Worm (Caenorhabditis elegans) whole organism, late embryonic: Measurements from ENCODE around the gene F58B4.7.
A peak's percentile ranks its signal among the peaks of the same experiment; 100 is the strongest.

Experiments
- C08G9.2 ChIP-seq: sonication (generic microtip); optimal IDR thresholded peaks from 2 replicates; lab custom pipeline; 2016; ENCODE audit warnings: mild to moderate bottlenecking, missing genetic modification characterization, moderate library complexity, missing compliant biosample characterization
- C38D4.7 ChIP-seq: fragments of 200-800 bp; sonication (Bioruptor generic); optimal IDR thresholded peaks from 2 replicates; lab custom pipeline; 2018; ENCODE audit warnings: mild to moderate bottlenecking, missing genetic modification characterization, moderate library complexity, missing compliant biosample characterization
- F13H6.1 ChIP-seq: sonication (generic microtip); optimal IDR thresholded peaks from 2 replicates; lab custom pipeline; 2016; ENCODE audit warnings: missing genetic modification characterization, missing compliant biosample characterization
- K02D7.2 ChIP-seq: sonication (generic microtip); optimal IDR thresholded peaks from 2 replicates; lab custom pipeline; 2017; ENCODE audit warnings: mild to moderate bottlenecking, missing genetic modification characterization, missing compliant biosample characterization
- K09A11.1 ChIP-seq: sonication (generic microtip); optimal IDR thresholded peaks from 2 replicates; lab custom pipeline; 2017; ENCODE audit warnings: antibody characterized with exemption, mild to moderate bottlenecking, missing genetic modification characterization, missing compliant biosample characterization; ENCODE audit not compliant: insufficient read depth
- T23F11.4 ChIP-seq: fragments of 200-800 bp; sonication (Bioruptor generic); optimal IDR thresholded peaks from 2 replicates; lab custom pipeline; 2018; ENCODE audit warnings: mild to moderate bottlenecking, missing genetic modification characterization, missing compliant biosample characterization
- ahr-1 ChIP-seq: sonication (generic microtip); optimal IDR thresholded peaks from 2 replicates; lab custom pipeline; 2016; ENCODE audit warnings: missing genetic modification characterization, missing compliant biosample characterization
- ceh-14 ChIP-seq: sonication (generic microtip); optimal IDR thresholded peaks from 2 replicates; lab custom pipeline; 2016; ENCODE audit warnings: missing genotype, missing genetic modification characterization, missing compliant biosample characterization
- ceh-18 ChIP-seq: sonication (generic microtip); optimal IDR thresholded peaks from 2 replicates; lab custom pipeline; 2016; ENCODE audit warnings: missing genetic modification characterization, missing compliant biosample characterization
- ceh-19 ChIP-seq: fragments of 200-800 bp; sonication (Bioruptor generic); optimal IDR thresholded peaks from 2 replicates; lab custom pipeline; 2018; ENCODE audit warnings: mild to moderate bottlenecking, missing genetic modification characterization, missing compliant biosample characterization
- ceh-22 ChIP-seq: sonication (generic microtip); optimal IDR thresholded peaks from 2 replicates; lab custom pipeline; 2017; ENCODE audit warnings: missing biosample characterization, missing genetic modification characterization
- ceh-31 ChIP-seq: sonication (generic microtip); optimal IDR thresholded peaks from 2 replicates; lab custom pipeline; 2016; ENCODE audit warnings: missing genetic modification characterization, missing compliant biosample characterization
- ceh-48 ChIP-seq: sonication (generic microtip); optimal IDR thresholded peaks from 2 replicates; lab custom pipeline; 2016; ENCODE audit warnings: missing genetic modification characterization, inconsistent platforms, missing compliant biosample characterization
- che-1 ChIP-seq: sonication (generic microtip); optimal IDR thresholded peaks from 2 replicates; lab custom pipeline; 2016; ENCODE audit warnings: mild to moderate bottlenecking, missing genetic modification characterization, missing compliant biosample characterization
- dmd-4 ChIP-seq: sonication (generic microtip); optimal IDR thresholded peaks from 2 replicates; lab custom pipeline; 2016; ENCODE audit warnings: borderline replicate concordance, missing genetic modification characterization, missing compliant biosample characterization
- dve-1 ChIP-seq: sonication (generic microtip); optimal IDR thresholded peaks from 2 replicates; lab custom pipeline; 2017; ENCODE audit warnings: antibody characterized with exemption, mild to moderate bottlenecking, missing genetic modification characterization, missing compliant biosample characterization
- eyg-1 ChIP-seq: sonication (generic microtip); optimal IDR thresholded peaks from 2 replicates; lab custom pipeline; 2016; ENCODE audit warnings: missing genotype, missing genetic modification characterization, missing compliant biosample characterization
- fax-1 ChIP-seq: sonication (generic microtip); optimal IDR thresholded peaks from 2 replicates; lab custom pipeline; 2016; ENCODE audit warnings: missing genotype, missing genetic modification characterization, missing compliant biosample characterization
- fkh-10 ChIP-seq: fragments of 150-350 bp; optimal IDR thresholded peaks from 2 replicates; lab custom pipeline; 2014; ENCODE audit warnings: missing biosample characterization, missing genetic modification reagents, missing genetic modification characterization
- hlh-13 ChIP-seq: fragments of 200-800 bp; sonication (Bioruptor generic); optimal IDR thresholded peaks from 2 replicates; lab custom pipeline; 2018; ENCODE audit warnings: mild to moderate bottlenecking, missing genetic modification characterization, missing compliant biosample characterization
- hlh-15 ChIP-seq: sonication (generic microtip); optimal IDR thresholded peaks from 2 replicates; lab custom pipeline; 2016; ENCODE audit warnings: missing genetic modification characterization, missing compliant biosample characterization
- lim-6 ChIP-seq: sonication (generic microtip); optimal IDR thresholded peaks from 2 replicates; lab custom pipeline; 2016; ENCODE audit warnings: missing genetic modification characterization, missing compliant biosample characterization
- nfya-1 ChIP-seq: sonication (generic microtip); optimal IDR thresholded peaks from 2 replicates; lab custom pipeline; 2017; ENCODE audit warnings: missing genetic modification characterization, mild to moderate bottlenecking, missing compliant biosample characterization, antibody characterized with exemption, moderate library complexity
- nhr-11 ChIP-seq: fragments of 150-350 bp; optimal IDR thresholded peaks from 2 replicates; lab custom pipeline; 2014; ENCODE audit warnings: missing biosample characterization, missing genetic modification characterization
- nhr-232 ChIP-seq: sonication (generic microtip); optimal IDR thresholded peaks from 2 replicates; lab custom pipeline; 2016; ENCODE audit warnings: missing genetic modification characterization, missing compliant biosample characterization
- npax-4 ChIP-seq: sonication (generic microtip); optimal IDR thresholded peaks from 2 replicates; lab custom pipeline; 2016; ENCODE audit warnings: missing genetic modification characterization, missing compliant biosample characterization
- pag-3 ChIP-seq: sonication (generic microtip); optimal IDR thresholded peaks from 2 replicates; lab custom pipeline; 2016; ENCODE audit warnings: missing compliant biosample characterization, missing genetic modification characterization, borderline replicate concordance
- pat-9 ChIP-seq: fragments of 200-800 bp; sonication (Bioruptor generic); optimal IDR thresholded peaks from 2 replicates; lab custom pipeline; 2018; ENCODE audit warnings: mild to moderate bottlenecking, missing genetic modification characterization, moderate library complexity, missing compliant biosample characterization
- pax-1 ChIP-seq: fragments of 150-350 bp; optimal IDR thresholded peaks from 2 replicates; lab custom pipeline; 2014; ENCODE audit warnings: missing biosample characterization, missing genetic modification characterization
- ref-2 ChIP-seq: sonication (generic microtip); optimal IDR thresholded peaks from 2 replicates; lab custom pipeline; 2016; ENCODE audit warnings: missing genetic modification characterization, missing compliant biosample characterization
- sdc-2 ChIP-seq: sonication (generic microtip); optimal IDR thresholded peaks from 2 replicates; lab custom pipeline; 2016; ENCODE audit warnings: missing genotype, missing genetic modification characterization, missing compliant biosample characterization
- sox-4 ChIP-seq: sonication (generic microtip); optimal IDR thresholded peaks from 2 replicates; lab custom pipeline; 2017; ENCODE audit warnings: mild to moderate bottlenecking, missing genetic modification characterization, inconsistent platforms, missing compliant biosample characterization
- tbx-2 ChIP-seq: sonication (generic microtip); optimal IDR thresholded peaks from 2 replicates; lab custom pipeline; 2016; ENCODE audit warnings: missing genetic modification characterization, missing compliant biosample characterization
- ttx-3 ChIP-seq: sonication (generic microtip); optimal IDR thresholded peaks from 2 replicates; lab custom pipeline; 2016; ENCODE audit warnings: missing genetic modification reagents, missing genetic modification characterization, missing compliant biosample characterization
- unc-42 ChIP-seq: sonication (generic microtip); optimal IDR thresholded peaks from 2 replicates; lab custom pipeline; 2016; ENCODE audit warnings: missing genotype, missing genetic modification characterization, missing compliant biosample characterization
- unc-86 ChIP-seq: sonication (generic microtip); optimal IDR thresholded peaks from 2 replicates; lab custom pipeline; 2016; ENCODE audit warnings: missing genetic modification characterization, missing compliant biosample characterization
- zip-5 ChIP-seq: sonication (generic microtip); optimal IDR thresholded peaks from 2 replicates; lab custom pipeline; 2016; ENCODE audit warnings: missing genetic modification characterization, missing compliant biosample characterization

F58B4.7 gene

DNA sequence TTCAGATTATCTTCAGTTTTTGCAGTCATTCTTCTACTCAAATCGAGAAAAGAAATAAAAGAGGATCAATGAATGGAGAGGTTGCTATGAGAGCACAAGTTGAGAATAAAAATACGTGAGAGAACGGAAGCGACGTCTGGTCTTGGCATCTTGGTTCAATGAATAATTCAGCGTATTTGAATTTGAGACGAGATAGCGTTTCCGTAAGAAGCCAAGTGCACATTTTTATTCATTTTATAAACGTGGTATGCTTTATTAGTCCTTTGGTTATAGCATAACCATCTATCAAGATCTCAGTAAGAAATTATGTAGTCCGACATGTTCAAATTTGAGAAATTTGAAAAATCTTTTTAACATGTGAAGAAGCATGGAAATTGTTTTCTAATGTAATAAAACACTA, 4.8 kb downstream of the F58B4.7 start, which contains the start of gene F58B4.2:
F58B4.2 (minus strand) TSS at position 101 of the 400 bp plus-strand sequence.
- no peak for TF ChIP-seq nhr-232
- no peak for TF ChIP-seq F13H6.1 (tag; lab: Kevin White, UChicago)
- no peak for TF ChIP-seq unc-86
- TF ChIP-seq fax-1 (tag; lab: Kevin White, UChicago): no peak
- TF ChIP-seq pag-3 (tag; lab: Kevin White, UChicago): no peak
- TF ChIP-seq hlh-15: no peak
- TF ChIP-seq ceh-19 (GFP tag; lab: Kevin White, UChicago): no peak
- TF ChIP-seq C08G9.2 (tag; lab: Kevin White, UChicago): no peak
- no peak for TF ChIP-seq nhr-11
- TF ChIP-seq ceh-22 (tag; lab: Kevin White, UChicago): no peak
- TF ChIP-seq pax-1 (tag; lab: Kevin White, UChicago): no peak
- no peak for TF ChIP-seq pat-9
- no peak for TF ChIP-seq npax-4 (tag; lab: Kevin White, UChicago)

DNA sequence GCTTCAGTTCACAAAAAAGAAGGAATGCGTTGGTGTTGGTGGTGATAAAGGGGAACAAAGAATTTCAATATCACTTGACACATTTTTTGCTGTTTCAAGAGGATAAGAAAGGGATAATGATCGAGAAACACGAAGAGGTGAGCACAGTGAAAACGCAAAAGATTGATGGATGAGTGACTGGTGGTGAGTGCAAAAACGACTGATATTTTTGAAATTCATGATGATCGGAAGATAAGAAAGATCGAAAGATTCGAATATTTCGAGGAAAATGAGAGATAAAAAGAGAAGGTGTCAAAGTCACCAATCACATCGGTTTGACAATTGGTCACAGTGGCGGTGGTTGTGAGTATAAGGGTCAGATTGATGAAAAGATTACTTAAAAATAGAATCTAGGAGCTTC, 7.2 kb downstream of the F58B4.7 start:
- TF ChIP-seq eyg-1 (no peak), ceh-18 (peak; percentile 2)

DNA sequence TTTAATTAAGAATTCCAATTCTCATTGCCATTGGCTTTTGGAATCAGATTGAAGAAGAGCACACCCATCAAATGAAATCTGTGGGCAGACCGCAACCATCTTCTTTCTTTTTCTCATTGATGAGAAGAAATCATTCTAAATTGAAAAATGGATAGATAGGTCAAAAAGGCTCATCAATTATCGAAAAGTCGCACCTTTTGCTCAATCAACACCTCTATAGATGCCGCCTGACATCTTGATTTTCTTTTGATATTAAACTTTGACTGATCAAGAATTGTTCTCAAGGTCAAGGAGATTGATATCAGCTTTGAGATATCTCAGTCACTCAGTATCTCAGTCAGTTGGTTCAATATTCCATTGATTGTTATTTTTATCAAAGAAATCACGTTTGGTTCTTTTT, 13.2 kb downstream of the F58B4.7 start:
- TF ChIP-seq ahr-1 (tag; lab: Kevin White, UChicago): no peak
- no peak for TF ChIP-seq ref-2 (tag; lab: Kevin White, UChicago)
- TF ChIP-seq sox-4 (tag; lab: Kevin White, UChicago): no peak
- TF ChIP-seq ceh-14: no peak
- no peak for TF ChIP-seq hlh-15
- TF ChIP-seq tbx-2 (tag; lab: Kevin White, UChicago): no peak
- TF ChIP-seq K09A11.1 (tag; lab: Kevin White, UChicago): no peak
- no peak for TF ChIP-seq ceh-19 (GFP tag; lab: Kevin White, UChicago)
- TF ChIP-seq sdc-2 (tag; lab: Kevin White, UChicago): no peak

DNA sequence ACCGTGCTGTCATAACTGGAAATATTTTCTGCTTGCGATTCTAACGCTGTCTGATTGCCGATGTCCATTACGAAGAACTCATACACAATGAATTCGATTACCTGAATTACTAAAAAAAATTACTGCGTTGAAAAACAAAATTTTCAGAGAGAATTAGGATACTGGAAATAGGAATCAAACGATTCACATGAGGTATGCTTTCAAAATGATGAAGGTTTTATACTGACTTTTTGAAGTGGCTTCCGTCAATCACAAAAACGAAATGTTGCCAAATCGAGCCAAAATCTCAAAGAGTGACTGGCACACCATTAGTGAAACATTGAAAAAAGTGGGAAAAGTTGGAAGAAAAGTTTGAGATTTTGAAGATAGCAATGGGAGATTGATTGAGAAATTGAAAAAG, 14.1 kb downstream of the F58B4.7 start, which contains the start of gene zzz-1:
zzz-1 (minus strand) TSS at position 101 of the 400 bp plus-strand sequence.
- TF ChIP-seq fkh-10 (GFP tag; lab: Kevin White, UChicago): no peak
- TF ChIP-seq ceh-22 (tag; lab: Kevin White, UChicago): no peak
- no peak for TF ChIP-seq hlh-13 (GFP tag; lab: Kevin White, UChicago)
- no peak for TF ChIP-seq pag-3 (tag; lab: Kevin White, UChicago)
- no peak for TF ChIP-seq che-1 (tag; lab: Kevin White, UChicago)
- no peak for TF ChIP-seq K02D7.2 (tag; lab: Kevin White, UChicago)

DNA sequence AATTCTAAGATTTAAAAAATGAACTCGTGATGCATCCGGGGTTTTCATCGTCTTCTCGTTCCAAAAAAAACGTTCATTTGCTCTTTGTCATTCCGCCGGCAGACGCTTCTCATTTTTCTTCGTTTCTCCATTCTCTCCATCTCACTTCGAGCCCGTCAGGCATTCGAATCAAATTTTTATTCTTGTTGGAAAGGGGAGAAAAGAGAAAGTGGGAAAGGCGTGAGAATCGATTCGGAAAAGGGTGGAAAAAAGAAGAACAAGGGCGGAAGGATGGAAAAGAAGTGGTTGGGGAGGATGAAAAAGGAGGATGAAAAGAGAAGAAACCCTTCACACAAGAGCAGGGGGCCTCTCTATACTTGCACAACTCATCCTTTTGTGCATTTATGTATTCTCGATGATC, 18.3 kb downstream of the F58B4.7 start:
- TF ChIP-seq K02D7.2 (tag; lab: Kevin White, UChicago) (no peak), ceh-31 (tag; lab: Kevin White, UChicago) (peak; percentile 9), fax-1 (tag; lab: Kevin White, UChicago) (no peak), unc-42 (tag; lab: Kevin White, UChicago) (peak; percentile 58), ceh-48 (peak; percentile 18)

DNA sequence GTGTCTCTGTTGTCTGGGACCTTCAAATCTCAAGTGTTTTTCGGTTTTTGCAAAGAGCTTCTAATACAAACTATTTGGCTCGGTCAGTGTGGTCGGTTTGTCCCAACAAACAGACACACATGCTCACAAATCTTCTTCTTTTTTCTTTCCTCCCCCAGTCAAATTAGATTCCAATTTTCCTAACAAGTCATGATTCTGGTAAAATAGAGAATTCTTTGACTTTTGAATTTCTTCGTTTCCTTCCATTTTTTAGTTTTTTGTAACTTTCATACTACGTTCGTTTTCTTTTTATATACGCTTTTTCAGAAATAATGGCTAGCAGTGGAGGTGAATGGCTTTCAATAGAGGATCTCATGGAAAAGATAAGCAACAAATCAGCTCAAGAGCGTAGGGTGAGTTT, 19.4 kb downstream of the F58B4.7 start, which contains the start of gene F32D8.15:
F32D8.15 (plus strand) TSS at position 301 of the 400 bp plus-strand sequence.
- TF ChIP-seq unc-42 (tag; lab: Kevin White, UChicago): peak; percentile 23
- TF ChIP-seq ceh-31 (tag; lab: Kevin White, UChicago): no peak

DNA sequence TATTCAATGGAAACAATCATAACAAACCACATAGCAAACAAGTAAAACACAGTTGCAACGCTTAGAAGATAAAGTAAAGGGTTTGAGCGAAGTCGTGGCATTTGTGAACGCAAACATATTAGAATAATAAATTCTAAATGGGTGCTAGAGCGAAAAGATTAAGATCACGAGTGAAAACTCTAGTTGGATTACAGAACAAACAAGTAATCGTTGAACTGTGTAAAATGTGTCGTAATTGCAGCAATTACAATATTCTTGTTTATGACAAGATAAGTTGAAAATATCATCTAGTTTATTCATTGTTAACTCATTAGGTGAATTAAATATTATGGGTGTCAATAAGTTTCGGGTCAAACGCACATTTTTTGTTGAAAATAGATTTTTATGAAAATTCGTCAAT, 20.4 kb downstream of the F58B4.7 start, which contains the start of gene F32D8.8:
F32D8.8 (minus strand) TSS at position 101 of the 400 bp plus-strand sequence.
- no peak for TF ChIP-seq T23F11.4 (GFP tag; lab: Kevin White, UChicago)
- TF ChIP-seq C08G9.2 (tag; lab: Kevin White, UChicago): no peak
- no peak for TF ChIP-seq ceh-31 (tag; lab: Kevin White, UChicago)
- no peak for TF ChIP-seq ttx-3 (tag; lab: Kevin White, UChicago)
- TF ChIP-seq fkh-10 (GFP tag; lab: Kevin White, UChicago): no peak
- no peak for TF ChIP-seq pat-9
- no peak for TF ChIP-seq dve-1 (tag; lab: Kevin White, UChicago)
- TF ChIP-seq dmd-4: no peak
- no peak for TF ChIP-seq lim-6 (tag; lab: Kevin White, UChicago)
- no peak for TF ChIP-seq zip-5 (tag; lab: Kevin White, UChicago)
- no peak for TF ChIP-seq pax-1 (tag; lab: Kevin White, UChicago)
- no peak for TF ChIP-seq nfya-1 (tag; lab: Kevin White, UChicago)
- TF ChIP-seq hlh-15: no peak
- no peak for TF ChIP-seq C38D4.7
- no peak for TF ChIP-seq npax-4 (tag; lab: Kevin White, UChicago)
